Fruit fly (Drosophila melanogaster) whole organism, adult: ENCODE measurements around the gene Cyp4g15.

ENCODE experiments used
- CG11617 ChIP-seq: fragments of 200-800 bp; sonication (Bioruptor generic); optimal IDR thresholded peaks from 2 replicates; lab custom pipeline; 2017; ENCODE audit warnings: mild to moderate bottlenecking, missing biosample characterization, missing genetic modification reagents, missing genetic modification characterization
- CG33017 ChIP-seq: fragments of 200-800 bp; sonication (Bioruptor generic); optimal IDR thresholded peaks from 2 replicates; lab custom pipeline; 2018; ENCODE audit warnings: missing biosample characterization, mild to moderate bottlenecking, missing genetic modification characterization, moderate library complexity
- CG5204 ChIP-seq: fragments of 200-800 bp; sonication (Bioruptor generic); optimal IDR thresholded peaks from 2 replicates; lab custom pipeline; 2016; ENCODE audit warnings: missing biosample characterization, missing genetic modification characterization
- CG7045 ChIP-seq: fragments of 200-800 bp; sonication (Bioruptor generic); optimal IDR thresholded peaks from 2 replicates; lab custom pipeline; 2017; ENCODE audit warnings: missing biosample characterization, mild to moderate bottlenecking, missing genetic modification characterization
- CG7101 ChIP-seq: fragments of 200-800 bp; sonication (Bioruptor generic); optimal IDR thresholded peaks from 2 replicates; lab custom pipeline; 2018; ENCODE audit warnings: missing biosample characterization, mild to moderate bottlenecking, missing genetic modification characterization, moderate library complexity
- Crg-1 ChIP-seq: fragments of 200-800 bp; sonication (Bioruptor generic); optimal IDR thresholded peaks from 2 replicates; lab custom pipeline; 2016; ENCODE audit warnings: missing biosample characterization, missing genetic modification characterization
- Hr96 ChIP-seq: fragments of 200-800 bp; sonication (Bioruptor generic); optimal IDR thresholded peaks from 2 replicates; lab custom pipeline; 2016; ENCODE audit warnings: missing biosample characterization, missing genetic modification characterization
- Mnt ChIP-seq: fragments of 200-800 bp; sonication (Bioruptor generic); optimal IDR thresholded peaks from 2 replicates; lab custom pipeline; 2016; ENCODE audit warnings: missing biosample characterization, mild to moderate bottlenecking, missing genetic modification characterization
- bab1 ChIP-seq: fragments of 200-800 bp; sonication (Bioruptor generic); optimal IDR thresholded peaks from 3 replicates; lab custom pipeline; 2019; ENCODE audit warnings: missing biosample characterization, mild to moderate bottlenecking, missing genetic modification characterization, moderate library complexity
- cnc ChIP-seq, 2 experiments: fragments of >200 bp; optimal IDR thresholded peaks; 2 replicates each; lab custom pipeline; 2017
- kay ChIP-seq: fragments of 200-800 bp; sonication (Bioruptor generic); peaks from one replicate; lab custom pipeline; 2016; ENCODE audit warnings: missing biosample characterization, missing genetic modification characterization, borderline replicate concordance
- ovo ChIP-seq: fragments of 200-800 bp; sonication (Bioruptor generic); optimal IDR thresholded peaks from 2 replicates; lab custom pipeline; 2016; ENCODE audit warnings: missing biosample characterization, missing genetic modification characterization
- tj ChIP-seq: fragments of 200-800 bp; sonication (Bioruptor generic); optimal IDR thresholded peaks from 3 replicates; lab custom pipeline; 2017; ENCODE audit warnings: missing biosample characterization, mild to moderate bottlenecking, missing genetic modification characterization, moderate library complexity
- toe ChIP-seq: fragments of 200-800 bp; sonication (Bioruptor generic); optimal IDR thresholded peaks from 2 replicates; lab custom pipeline; 2016; ENCODE audit warnings: missing biosample characterization, missing genetic modification characterization

- TF ChIP-seq cnc (optimal IDR thresholded peaks at IDR 0.05; lab: Kevin White, UChicago) (no peak), Hr96 (GFP tag; lab: Kevin White, UChicago) (no peak), CG11617 (GFP tag; lab: Kevin White, UChicago) (no peak), tj (no peak), toe (GFP tag; lab: Kevin White, UChicago) (no peak), CG7045 (GFP tag; lab: Kevin White, UChicago) (no peak), CG33017 (tag; lab: Kevin White, UChicago) (no peak), kay (GFP tag; lab: Kevin White, UChicago) (no peak), Crg-1 (GFP tag; lab: Kevin White, UChicago) (no peak), CG5204 (GFP tag; lab: Kevin White, UChicago) (no peak), bab1 (GFP tag; lab: Kevin White, UChicago) (no peak), Mnt (GFP tag; lab: Kevin White, UChicago) (no peak), ovo (GFP tag; lab: Kevin White, UChicago) (no peak), CG7101 (no peak)
Observed at dm6 chrX:11517295-11517694, 40.4 kb downstream of the Cyp4g15 start.
